Worm (Caenorhabditis elegans) whole organism, early embryonic: ENCODE data around the gene Y110A2AL.7.

ENCODE experiments used
- ama-1 ChIP-seq: fragments of 150-350 bp; optimal IDR thresholded peaks from 2 replicates; lab custom pipeline; 2014
- ets-7 ChIP-seq: sonication (generic microtip); optimal IDR thresholded peaks from 2 replicates; lab custom pipeline; 2016; ENCODE audit warnings: missing genotype, missing genetic modification characterization, missing compliant biosample characterization
- flt-1 ChIP-seq: fragments of 200-800 bp; sonication (Bioruptor generic); IDR thresholded peaks from 2 replicates; pipeline ENCODE4 v1.3.6; 2022; ENCODE audit warnings: missing genetic modification characterization, missing compliant biosample characterization
- hmg-4 ChIP-seq: fragments of 200-800 bp; sonication (Bioruptor generic); optimal IDR thresholded peaks from 2 replicates; lab custom pipeline; 2018; ENCODE audit warnings: mild to moderate bottlenecking, missing genetic modification characterization, missing compliant biosample characterization
- hnd-1 ChIP-seq: sonication (generic microtip); optimal IDR thresholded peaks from 2 replicates; lab custom pipeline; 2016; ENCODE audit warnings: missing genetic modification characterization, missing compliant biosample characterization
- pes-1 ChIP-seq: fragments of 200-800 bp; sonication (Bioruptor generic); IDR thresholded peaks from 2 replicates; pipeline ENCODE4 v1.3.6; 2022; ENCODE audit warnings: missing genetic modification reagents, missing genetic modification characterization, missing compliant biosample characterization
- sea-1 ChIP-seq: fragments of 200-800 bp; sonication (Bioruptor generic); conservative IDR thresholded peaks from 2 replicates; pipeline ENCODE4 v1.3.6; 2022; ENCODE audit warnings: missing genetic modification characterization, missing compliant biosample characterization
- tbx-11 ChIP-seq: fragments of 200-800 bp; sonication (Bioruptor generic); IDR thresholded peaks from 2 replicates; pipeline ENCODE4 v1.3.6; 2022; ENCODE audit warnings: missing genetic modification characterization, missing compliant biosample characterization

ce11 chrII:2866541-2867124 lies 23.6 kb upstream of the Y110A2AL.7 start, which contains the start of the genes Y110A2AL.9 and Y110A2AL.3:
- TF ChIP-seq ama-1 (lab: Kevin White, UChicago): no peak
- no peak for TF ChIP-seq hnd-1 (tag; lab: Kevin White, UChicago)
- no peak for TF ChIP-seq flt-1 (GFP tag; lab: Robert Waterston, UW)
- no peak for TF ChIP-seq pes-1 (GFP tag; lab: Robert Waterston, UW)
- no peak for TF ChIP-seq hmg-4 (GFP tag; lab: Kevin White, UChicago)
- no peak for TF ChIP-seq tbx-11
- TF ChIP-seq ets-7 (tag; lab: Kevin White, UChicago): no peak
- TF ChIP-seq sea-1 (GFP tag; lab: Robert Waterston, UW): no peak
